Fruit fly (Drosophila melanogaster): ENCODE results near the gene RpS27.

DNA sequence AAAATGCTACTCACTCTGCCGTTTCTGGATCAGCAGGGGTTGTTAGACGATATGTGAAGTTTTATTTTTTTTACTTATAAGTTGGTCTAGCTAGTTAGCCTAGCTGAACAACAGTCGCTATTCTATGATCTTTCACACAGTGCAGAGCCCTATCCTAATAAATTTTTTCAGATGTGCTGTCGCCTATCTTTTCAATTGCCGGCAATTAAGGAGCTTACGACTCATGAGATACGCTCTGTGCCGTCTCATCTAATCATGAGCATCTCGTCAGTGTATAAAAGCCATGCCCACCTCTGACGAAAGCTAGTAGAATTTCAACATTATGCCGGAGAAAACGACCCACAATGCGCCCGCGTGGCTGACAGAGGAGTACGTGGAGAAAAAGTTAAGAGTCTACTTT, 22.6 kb upstream of the RpS27 start, which contains the start of the genes CG11889 and CG11891:
- TF ChIP-seq CTCF (optimal IDR thresholded peaks at IDR 0.05) (no peak), CG8478 (optimal IDR thresholded peaks at IDR 0.05) (no peak)
